Worm (Caenorhabditis elegans) whole organism, L4 larva: ENCODE data around the gene C10C6.7.
A peak's percentile ranks its signal among the peaks of the same experiment; 100 is the strongest.

Experiments used
- F10B5.3 ChIP-seq: sonication (generic microtip); optimal IDR thresholded peaks from 2 replicates; lab custom pipeline; 2016; ENCODE audit warnings: mild to moderate bottlenecking, missing genetic modification characterization, missing compliant biosample characterization
- R02D3.7 ChIP-seq: fragments of 150-350 bp; sonication (generic microtip); optimal IDR thresholded peaks from 3 replicates; lab custom pipeline; 2014; ENCODE audit warnings: missing biosample characterization, missing genetic modification characterization
- Y5F2A.4 ChIP-seq: fragments of 200-800 bp; sonication (Bioruptor generic); optimal IDR thresholded peaks from 2 replicates; lab custom pipeline; 2018; ENCODE audit warnings: mild to moderate bottlenecking, missing genetic modification characterization, missing compliant biosample characterization
- aly-2 ChIP-seq: sonication (generic microtip); optimal IDR thresholded peaks from 2 replicates; lab custom pipeline; 2018; ENCODE audit warnings: missing biosample characterization, missing genetic modification characterization
- arid-1 ChIP-seq: fragments of 200-800 bp; sonication (Bioruptor generic); conservative IDR thresholded peaks from 2 replicates; pipeline ENCODE4 v1.3.6; 2022; ENCODE audit warnings: missing genetic modification reagents, missing genetic modification characterization, missing compliant biosample characterization
- attf-4 ChIP-seq: sonication (generic microtip); optimal IDR thresholded peaks from 3 replicates; lab custom pipeline; 2017; ENCODE audit warnings: missing biosample characterization, missing genetic modification characterization
- ceh-32 ChIP-seq: sonication (generic microtip); optimal IDR thresholded peaks from 2 replicates; lab custom pipeline; 2016; ENCODE audit warnings: mild to moderate bottlenecking, missing genetic modification characterization, missing compliant biosample characterization; ENCODE audit not compliant: poor library complexity
- cey-2 ChIP-seq: sonication (generic microtip); optimal IDR thresholded peaks from 3 replicates; lab custom pipeline; 2017; ENCODE audit warnings: missing genetic modification characterization, mild to moderate bottlenecking, missing compliant biosample characterization, antibody characterized with exemption, borderline replicate concordance; ENCODE audit not compliant: insufficient read depth
- ctbp-1 ChIP-seq: fragments of 200-800 bp; sonication (Bioruptor generic); IDR thresholded peaks from 2 replicates; pipeline ENCODE4 v1.3.6; 2022; ENCODE audit warnings: missing genetic modification reagents, missing genetic modification characterization, missing compliant biosample characterization
- daf-16 ChIP-seq, 3 experiments: sonication (generic microtip); optimal IDR thresholded peaks; 2 replicates each; lab custom pipeline; 2016 to 2017; ENCODE audit warnings: missing genetic modification characterization in 3 of 3, missing genetic modification reagents in 3 of 3, mild to moderate bottlenecking in 2 of 3, missing compliant biosample characterization in 2 of 3, missing biosample characterization in 1 of 3, moderate library complexity in 1 of 3
- daf-19 ChIP-seq: fragments of 200-800 bp; sonication (Bioruptor generic); conservative IDR thresholded peaks from 2 replicates; pipeline ENCODE4 v1.3.6; 2022; ENCODE audit warnings: missing genetic modification characterization, missing compliant biosample characterization
- daf-8 ChIP-seq: fragments of 200-800 bp; sonication (Bioruptor generic); IDR thresholded peaks from 2 replicates; pipeline ENCODE4 v1.3.6; 2022; ENCODE audit warnings: missing genetic modification characterization, missing compliant biosample characterization
- dmd-6 ChIP-seq: fragments of 200-800 bp; sonication (Bioruptor generic); IDR thresholded peaks from 2 replicates; pipeline ENCODE4 v1.3.6; 2022; ENCODE audit warnings: missing genetic modification reagents, missing genetic modification characterization, missing compliant biosample characterization
- duxl-1 ChIP-seq: sonication (generic microtip); optimal IDR thresholded peaks from 2 replicates; lab custom pipeline; 2016; ENCODE audit warnings: mild to moderate bottlenecking, missing genetic modification characterization, moderate library complexity, missing compliant biosample characterization; ENCODE audit not compliant: poor library complexity
- dve-1 ChIP-seq: sonication (generic microtip); optimal IDR thresholded peaks from 2 replicates; lab custom pipeline; 2017; ENCODE audit warnings: antibody characterized with exemption, mild to moderate bottlenecking, missing genetic modification characterization, missing compliant biosample characterization; ENCODE audit not compliant: insufficient read depth
- egl-27 ChIP-seq: sonication (generic microtip); optimal IDR thresholded peaks from 3 replicates; lab custom pipeline; 2017; ENCODE audit warnings: missing biosample characterization, missing genetic modification reagents, missing genetic modification characterization
- fos-1 ChIP-seq: fragments of 150-350 bp; optimal IDR thresholded peaks from 2 replicates; lab custom pipeline; 2014; ENCODE audit warnings: missing biosample characterization, missing genetic modification characterization
- gei-8 ChIP-seq: fragments of 200-800 bp; sonication (Bioruptor generic); optimal IDR thresholded peaks from 2 replicates; lab custom pipeline; 2018; ENCODE audit warnings: mild to moderate bottlenecking, missing genetic modification characterization, missing compliant biosample characterization
- hlh-11 ChIP-seq: fragments of 200-800 bp; sonication (Bioruptor generic); optimal IDR thresholded peaks from 2 replicates; lab custom pipeline; 2018; ENCODE audit warnings: mild to moderate bottlenecking, missing genetic modification characterization, missing compliant biosample characterization
- hlh-30 ChIP-seq: sonication (generic microtip); optimal IDR thresholded peaks from 2 replicates; lab custom pipeline; 2017; ENCODE audit warnings: antibody characterized with exemption, mild to moderate bottlenecking, missing genetic modification characterization, missing compliant biosample characterization; ENCODE audit not compliant: insufficient read depth
- hmg-1.1 ChIP-seq: fragments of 200-800 bp; sonication (Bioruptor generic); IDR thresholded peaks from 2 replicates; pipeline ENCODE4 v1.3.6; 2022; ENCODE audit warnings: missing genetic modification reagents, missing genetic modification characterization, missing compliant biosample characterization
- lsy-2 ChIP-seq, 2 experiments: fragments of 150-350 bp in 1 of 2; sonication (generic microtip) in 1 of 2; optimal IDR thresholded peaks; 2 replicates each; lab custom pipeline; 2014 to 2017; ENCODE audit warnings: missing biosample characterization in 2 of 2, missing genetic modification characterization in 2 of 2
- madf-5 ChIP-seq, 2 experiments: fragments of 200-800 bp; sonication (Bioruptor generic); IDR thresholded peaks; 2 replicates each; pipeline ENCODE4 v1.3.6; 2022; ENCODE audit warnings: missing compliant biosample characterization in 2 of 2, missing genetic modification characterization in 2 of 2
- mdl-1 ChIP-seq, 2 experiments: fragments of 150-350 bp in 1 of 2; sonication (generic microtip) in 1 of 2; optimal IDR thresholded peaks; 2 replicates each; lab custom pipeline; 2014 to 2017; ENCODE audit warnings: missing biosample characterization in 2 of 2, missing genetic modification characterization in 2 of 2
- mxl-3 ChIP-seq: fragments of 200-800 bp; sonication (Bioruptor generic); optimal IDR thresholded peaks from 2 replicates; lab custom pipeline; 2018; ENCODE audit warnings: mild to moderate bottlenecking, missing genetic modification characterization, missing compliant biosample characterization
- nhr-10 ChIP-seq: fragments of 150-350 bp; optimal IDR thresholded peaks from 2 replicates; lab custom pipeline; 2014; ENCODE audit warnings: missing biosample characterization, missing genetic modification characterization
- nhr-102 ChIP-seq: sonication (generic microtip); optimal IDR thresholded peaks from 2 replicates; lab custom pipeline; 2016; ENCODE audit warnings: mild to moderate bottlenecking, missing genetic modification characterization, moderate library complexity, missing compliant biosample characterization
- nhr-11 ChIP-seq: fragments of 150-350 bp; optimal IDR thresholded peaks from 2 replicates; lab custom pipeline; 2014; ENCODE audit warnings: missing biosample characterization, missing genetic modification characterization
- nhr-111 ChIP-seq: fragments of 200-800 bp; sonication (Bioruptor generic); optimal IDR thresholded peaks from 2 replicates; lab custom pipeline; 2018; ENCODE audit warnings: mild to moderate bottlenecking, missing genetic modification characterization, missing compliant biosample characterization
- nhr-25 ChIP-seq: sonication (generic microtip); optimal IDR thresholded peaks from 2 replicates; lab custom pipeline; 2017; ENCODE audit warnings: missing genetic modification characterization, mild to moderate bottlenecking, missing compliant biosample characterization, antibody characterized with exemption, moderate library complexity, borderline replicate concordance; ENCODE audit not compliant: insufficient read depth
- nhr-28 ChIP-seq: fragments of 150-350 bp; optimal IDR thresholded peaks from 2 replicates; lab custom pipeline; 2014; ENCODE audit warnings: missing biosample characterization, missing genetic modification characterization
- nhr-48 ChIP-seq: sonication (generic microtip); optimal IDR thresholded peaks from 2 replicates; lab custom pipeline; 2016; ENCODE audit warnings: mild to moderate bottlenecking, missing genetic modification characterization, missing compliant biosample characterization
- nhr-6 ChIP-seq: fragments of 150-350 bp; optimal IDR thresholded peaks from 2 replicates; lab custom pipeline; 2014; ENCODE audit warnings: missing biosample characterization, missing genetic modification characterization
- php-3 ChIP-seq: fragments of 200-800 bp; sonication (Bioruptor generic); IDR thresholded peaks from 2 replicates; pipeline ENCODE4 v1.3.6; 2022; ENCODE audit warnings: missing genetic modification reagents, missing genetic modification characterization, missing compliant biosample characterization
- pqm-1 ChIP-seq: sonication (generic microtip); optimal IDR thresholded peaks from 2 replicates; lab custom pipeline; 2017; ENCODE audit warnings: missing biosample characterization, missing genetic modification characterization
- sdz-12 ChIP-seq: fragments of 200-800 bp; sonication (Bioruptor generic); optimal IDR thresholded peaks from 2 replicates; lab custom pipeline; 2018; ENCODE audit warnings: mild to moderate bottlenecking, missing genetic modification characterization, missing compliant biosample characterization
- skn-1 ChIP-seq: fragments of 150-350 bp; optimal IDR thresholded peaks from 2 replicates; lab custom pipeline; 2014; ENCODE audit warnings: missing biosample characterization, missing genetic modification characterization
- snpc-1.2 ChIP-seq: fragments of 200-800 bp; sonication (Bioruptor generic); IDR thresholded peaks from 2 replicates; pipeline ENCODE4 v1.3.6; 2022; ENCODE audit warnings: missing genetic modification reagents, missing genetic modification characterization, missing compliant biosample characterization
- tag-97 ChIP-seq: fragments of 200-800 bp; sonication (Bioruptor generic); IDR thresholded peaks from 2 replicates; pipeline ENCODE4 v1.3.6; 2022; ENCODE audit warnings: missing genetic modification characterization, missing compliant biosample characterization
- unc-130 ChIP-seq: sonication (generic microtip); optimal IDR thresholded peaks from 2 replicates; lab custom pipeline; 2016; ENCODE audit warnings: missing genetic modification reagents, missing genetic modification characterization, missing compliant biosample characterization
- unc-39 ChIP-seq: sonication (generic microtip); optimal IDR thresholded peaks from 2 replicates; lab custom pipeline; 2017; ENCODE audit warnings: missing biosample characterization, missing genetic modification characterization
- unc-62 ChIP-seq, 3 experiments: fragments of 150-350 bp in 1 of 3; sonication (generic microtip); optimal IDR thresholded peaks in 2 of 3; peaks in 1 of 3; 1 replicate in 1 of 3; 2 replicates in 2 of 3; lab custom pipeline; 2014 to 2017; ENCODE audit warnings: missing biosample characterization in 3 of 3, missing genetic modification characterization in 3 of 3, missing genetic modification reagents in 3 of 3, missing genotype in 1 of 3
- vab-7 ChIP-seq: fragments of 200-800 bp; sonication (Bioruptor generic); IDR thresholded peaks from 2 replicates; pipeline ENCODE4 v1.3.6; 2022; ENCODE audit warnings: missing genetic modification reagents, missing genetic modification characterization, missing compliant biosample characterization
- zag-1 ChIP-seq: fragments of 150-350 bp; optimal IDR thresholded peaks from 2 replicates; lab custom pipeline; 2014; ENCODE audit warnings: missing biosample characterization, missing genetic modification characterization
- zip-2 ChIP-seq: fragments of 150-350 bp; optimal IDR thresholded peaks from 2 replicates; lab custom pipeline; 2014; ENCODE audit warnings: missing biosample characterization, missing genetic modification characterization

Gene C10C6.7

DNA sequence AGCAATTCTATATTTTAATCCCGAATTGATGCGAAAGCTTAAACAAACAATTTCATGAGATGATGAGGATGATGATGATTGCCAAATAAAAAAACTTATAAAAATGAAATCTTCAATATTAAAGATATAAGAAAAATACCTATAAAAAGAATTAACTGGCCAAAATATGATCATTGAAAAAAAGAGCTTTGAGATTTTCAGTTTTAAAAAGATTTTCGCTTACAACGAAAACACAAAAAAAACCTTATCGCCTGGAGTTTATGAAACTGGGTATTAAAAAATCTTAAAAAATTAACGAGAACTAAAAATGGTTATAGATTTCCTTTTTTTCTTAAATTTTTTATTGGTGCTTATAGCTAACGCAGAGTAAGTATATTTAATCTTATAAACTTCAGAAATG is at the start of gene C10C6.7:
C10C6.7 (minus strand) TSS at position 101 of the 400 bp plus-strand sequence.
- TF ChIP-seq unc-130 (GFP tag; lab: Kevin White, UChicago), result no peak
- no peak for TF ChIP-seq duxl-1 (tag; lab: Kevin White, UChicago)
- no peak for TF ChIP-seq cey-2 (tag; lab: Kevin White, UChicago)
- no peak for TF ChIP-seq hlh-11 (tag; lab: Kevin White, UChicago)
- no peak for TF ChIP-seq skn-1 (tag; lab: Kevin White, UChicago)
- no peak for TF ChIP-seq nhr-10 (tag; lab: Kevin White, UChicago)
- TF ChIP-seq ceh-32 (tag; lab: Kevin White, UChicago), result no peak
- no peak for TF ChIP-seq fos-1
- no peak for TF ChIP-seq tag-97 (GFP tag; lab: Robert Waterston, UW)
- TF ChIP-seq R02D3.7 (tag; lab: Kevin White, UChicago), result no peak
- TF ChIP-seq nhr-102 (tag; lab: Kevin White, UChicago), result no peak
- no peak for TF ChIP-seq nhr-48 (tag; lab: Kevin White, UChicago)
- no peak for TF ChIP-seq egl-27 (tag; lab: Kevin White, UChicago)
- no peak for TF ChIP-seq dve-1
- no peak for TF ChIP-seq daf-19 (GFP tag; lab: Robert Waterston, UW)
- no peak for TF ChIP-seq aly-2
- TF ChIP-seq zag-1, result no peak
- TF ChIP-seq php-3, result no peak
- TF ChIP-seq lsy-2 (tag; optimal IDR thresholded peaks at IDR 0.05; lab: Kevin White, UChicago), result no peak
- no peak for TF ChIP-seq vab-7
- TF ChIP-seq, all 104 proteins: peak for 0

DNA sequence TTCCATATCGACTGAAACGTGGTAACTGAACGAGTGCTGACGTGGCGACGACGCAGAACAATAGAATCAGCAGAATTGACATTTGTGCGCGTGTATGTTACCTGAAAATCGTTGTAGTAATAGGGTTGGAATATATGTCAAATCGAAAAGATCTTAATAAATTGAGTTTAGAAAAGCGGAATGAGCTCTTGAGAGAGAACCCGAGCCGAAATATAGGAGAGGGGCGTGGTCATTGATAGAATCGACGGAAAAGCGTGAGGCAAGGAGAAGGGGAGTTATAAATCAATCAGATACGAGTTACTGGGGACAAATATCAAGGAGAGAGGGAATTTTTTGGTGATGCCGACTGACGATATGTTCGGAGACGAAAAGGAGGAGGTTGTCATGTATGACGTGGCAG is 43.4 kb upstream of the C10C6.7 start, which contains the start of gene M04B2.6:
M04B2.6 (minus strand) TSS at position 101 of the 400 bp plus-strand sequence.
- no peak for TF ChIP-seq snpc-1.2
- TF ChIP-seq Y5F2A.4 (GFP tag; lab: Kevin White, UChicago), result no peak

DNA sequence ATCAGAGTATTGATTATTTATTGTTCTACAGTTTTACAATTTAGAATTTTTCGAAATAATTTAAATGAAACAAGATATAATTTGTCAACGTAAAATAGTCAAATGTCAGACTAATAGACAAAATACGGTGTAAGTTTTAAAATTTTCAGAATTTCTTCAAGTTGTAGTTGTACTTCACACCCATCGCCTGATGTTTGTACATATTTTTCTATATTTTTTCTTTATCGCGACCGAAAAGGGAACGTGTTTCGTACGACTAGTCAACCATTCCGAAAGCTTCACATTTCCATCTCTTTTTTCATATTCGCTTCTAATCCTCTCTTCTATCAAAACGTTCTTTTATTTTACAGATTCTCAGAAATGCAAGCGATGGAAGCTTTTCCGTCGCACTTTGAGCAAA is 37.1 kb upstream of the C10C6.7 start, which contains the start of gene twk-25:
twk-25 (plus strand) TSS at position 301 of the 400 bp plus-strand sequence.
- TF ChIP-seq daf-16 (GFP tag; optimal IDR thresholded peaks at IDR 0.05; lab: Kevin White, UChicago) (no peak), daf-16 (tag; optimal IDR thresholded peaks at IDR 0.05; lab: Kevin White, UChicago) (no peak), unc-62 (GFP tag; optimal IDR thresholded peaks at IDR 0.05 in 1 of 2; lab: Kevin White, UChicago) (no peak), unc-62 (tag; optimal IDR thresholded peaks at IDR 0.05; lab: Kevin White, UChicago) (no peak), arid-1 (GFP tag; lab: Robert Waterston, UW) (no peak), vab-7 (no peak), unc-39 (tag; lab: Kevin White, UChicago) (no peak), attf-4 (no peak), nhr-6 (tag; lab: Kevin White, UChicago) (no peak), egl-27 (tag; lab: Kevin White, UChicago) (no peak), zip-2 (tag; lab: Kevin White, UChicago) (no peak), dmd-6 (GFP tag; lab: Robert Waterston, UW) (no peak), nhr-111 (no peak), sdz-12 (GFP tag; lab: Kevin White, UChicago) (no peak)

DNA sequence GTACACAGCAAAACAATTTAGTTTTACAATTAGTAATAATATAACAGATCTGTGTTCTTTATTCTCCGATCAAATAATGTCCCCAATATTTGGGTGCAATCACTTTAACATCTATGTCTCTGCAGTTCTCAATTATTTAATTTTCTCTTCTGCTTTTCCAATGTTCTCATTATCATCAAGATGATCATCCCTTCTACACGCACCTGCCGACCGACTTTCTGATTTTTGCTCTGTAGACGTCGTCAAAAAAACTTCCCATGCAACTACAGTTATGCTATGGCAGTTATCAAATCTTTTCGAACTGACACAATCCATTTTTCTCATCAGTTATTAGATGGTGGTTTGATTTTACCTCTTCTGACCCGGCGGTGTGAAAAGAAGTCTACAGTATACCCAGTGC is 36.3 kb upstream of the C10C6.7 start:
- no peak for TF ChIP-seq R02D3.7 (tag; lab: Kevin White, UChicago)
- TF ChIP-seq ceh-32 (tag; lab: Kevin White, UChicago), result no peak
- peak; percentile 16 for TF ChIP-seq gei-8 (GFP tag; lab: Kevin White, UChicago)
- TF ChIP-seq hlh-30 (tag; lab: Kevin White, UChicago), result peak; percentile 1
- TF ChIP-seq nhr-25 (tag; lab: Kevin White, UChicago), result no peak
- TF ChIP-seq dmd-6 (GFP tag; lab: Robert Waterston, UW), result peak; percentile 38; the same call in 1 of the 2 replicates
- TF ChIP-seq mxl-3 (GFP tag; lab: Kevin White, UChicago), result peak; percentile 29
- TF ChIP-seq pqm-1 (tag; lab: Kevin White, UChicago), result no peak
- TF ChIP-seq hmg-1.1 (GFP tag; lab: Robert Waterston, UW), result no peak
- peak; percentile 52 for TF ChIP-seq nhr-48 (tag; lab: Kevin White, UChicago)
- peak; percentile 61 for TF ChIP-seq nhr-28 (tag; lab: Kevin White, UChicago)
- no peak for TF ChIP-seq madf-5 (GFP tag; IDR thresholded peaks at IDR 0.05; lab: Robert Waterston, UW)
- TF ChIP-seq daf-8, result no peak
- peak in 1 of 2 experiments; percentile 20 for TF ChIP-seq mdl-1 (tag; optimal IDR thresholded peaks at IDR 0.05; lab: Kevin White, UChicago)
- TF ChIP-seq F10B5.3 (tag; lab: Kevin White, UChicago), result no peak
- no peak for TF ChIP-seq ctbp-1 (GFP tag; lab: Robert Waterston, UW)
- peak; percentile 38 for TF ChIP-seq hlh-11 (tag; lab: Kevin White, UChicago)
- no peak for TF ChIP-seq sdz-12 (GFP tag; lab: Kevin White, UChicago)
- no peak for TF ChIP-seq nhr-11 (tag; lab: Kevin White, UChicago)
